Fruit fly (Drosophila melanogaster): Measurements from ENCODE around the gene Rlip.

The Rlip gene

dm6 chr3R:21060430-21061245 lies 43.2 kb downstream of the Rlip start, which contains the start of gene Mvl (continued):
- TF ChIP-seq Ets65A (GFP tag) (no peak), ase (GFP tag; IDR thresholded peaks at IDR 0.05) (no peak), Deaf1 (tag; optimal IDR thresholded peaks at IDR 0.05) (peak; percentile 38), BEAF-32 (GFP tag; optimal IDR thresholded peaks at IDR 0.05) (peak; percentile 41), D19A (tag; optimal IDR thresholded peaks at IDR 0.05) (no peak), insv (GFP tag; optimal IDR thresholded peaks at IDR 0.05) (peak in 1 of 2 experiments; percentile 18), CG4328 (GFP tag; optimal IDR thresholded peaks at IDR 0.05) (no peak), CG8388 (GFP tag; optimal IDR thresholded peaks at IDR 0.05) (no peak), gce (GFP tag; IDR thresholded peaks at IDR 0.05) (no peak), aop (GFP tag; IDR thresholded peaks at IDR 0.05) (no peak), CG4707 (GFP tag; optimal IDR thresholded peaks at IDR 0.05) (no peak), CG7839 (tag; optimal IDR thresholded peaks at IDR 0.05) (no peak), CG8478 (optimal IDR thresholded peaks at IDR 0.05) (no peak), fd96Cb (tag; optimal IDR thresholded peaks at IDR 0.05) (no peak), CG7987 (GFP tag; optimal IDR thresholded peaks at IDR 0.05) (peak; percentile 78), CG16779 (GFP tag; IDR thresholded peaks at IDR 0.05) (no peak), H15 (GFP tag; IDR thresholded peaks at IDR 0.05) (no peak), CG8765 (GFP tag; IDR thresholded peaks at IDR 0.05) (no peak), ind (GFP tag; optimal IDR thresholded peaks at IDR 0.05) (no peak), sug (tag; optimal IDR thresholded peaks at IDR 0.05) (peak; percentile 62), slbo (GFP tag; IDR thresholded peaks at IDR 0.05) (no peak), CG1529 (GFP tag; optimal IDR thresholded peaks at IDR 0.05) (no peak), CG30403 (GFP tag; optimal IDR thresholded peaks at IDR 0.05) (no peak), Adf1 (GFP tag; IDR thresholded peaks at IDR 0.05) (peak; percentile 29; the same call in 1 of the 2 replicates), Lhr (GFP tag; optimal IDR thresholded peaks at IDR 0.05) (peak; percentile 5), slou (GFP tag; optimal IDR thresholded peaks at IDR 0.05) (no peak), CG7745 (tag; optimal IDR thresholded peaks at IDR 0.05) (peak; percentile 5), CG4360 (GFP tag; IDR thresholded peaks at IDR 0.05) (no peak), E2f1 (GFP tag; IDR thresholded peaks at IDR 0.05) (no peak), Drgx (GFP tag; IDR thresholded peaks at IDR 0.05) (no peak), tin (GFP tag; optimal IDR thresholded peaks at IDR 0.05) (no peak), CrebB (tag; optimal IDR thresholded peaks at IDR 0.05) (no peak), CG7556 (GFP tag; optimal IDR thresholded peaks at IDR 0.05) (no peak), CG16815 (GFP tag; optimal IDR thresholded peaks at IDR 0.05) (no peak), gcm2 (GFP tag; optimal IDR thresholded peaks at IDR 0.05) (no peak), CG7928 (GFP tag; optimal IDR thresholded peaks at IDR 0.05) (no peak), CG30020 (tag; optimal IDR thresholded peaks at IDR 0.05) (peak; percentile 3), Pdp1 (GFP tag; optimal IDR thresholded peaks at IDR 0.05) (no peak), salm (tag; optimal IDR thresholded peaks at IDR 0.05) (no peak), pros (GFP tag; optimal IDR thresholded peaks at IDR 0.05) (peak; percentile 79), CG33557 (GFP tag; optimal IDR thresholded peaks at IDR 0.05) (no peak), CG43689 (GFP tag; IDR thresholded peaks at IDR 0.05) (no peak), Asciz (GFP tag; optimal IDR thresholded peaks at IDR 0.05) (no peak), CG3838 (GFP tag; optimal IDR thresholded peaks at IDR 0.05) (no peak), luna (GFP tag; optimal IDR thresholded peaks at IDR 0.05) (no peak), bigmax (GFP tag; optimal IDR thresholded peaks at IDR 0.05) (peak; percentile 82), Stat92E (GFP tag; optimal IDR thresholded peaks at IDR 0.05) (peak in 1 of 3 experiments; percentile 14), CG31365 (tag; optimal IDR thresholded peaks at IDR 0.05) (peak; percentile 2), CG11398 (GFP tag; optimal IDR thresholded peaks at IDR 0.05) (no peak), sens-2 (GFP tag; IDR thresholded peaks at IDR 0.05) (0 out of 2 replicates have a peak, but pooled peaks have one; percentile 44)
